Fruit fly (Drosophila melanogaster) whole organism, wandering third instar larva: ENCODE measurements around the gene RpL9.

ENCODE experiments used
- Abd-B ChIP-seq: fragments of >200 bp; optimal IDR thresholded peaks from 2 replicates; lab custom pipeline; 2017; ENCODE audit warnings: missing biosample characterization, missing genetic modification characterization
- CG32264 ChIP-seq: fragments of 200-800 bp; sonication (Bioruptor generic); optimal IDR thresholded peaks from 2 replicates; lab custom pipeline; 2016; ENCODE audit warnings: missing biosample characterization, missing genetic modification characterization
- CG9705 ChIP-seq: fragments of 200-800 bp; sonication (Bioruptor generic); optimal IDR thresholded peaks from 2 replicates; lab custom pipeline; 2018; ENCODE audit warnings: missing biosample characterization, mild to moderate bottlenecking, missing genetic modification characterization
- CrebA ChIP-seq: fragments of 200-800 bp; sonication (Bioruptor generic); optimal IDR thresholded peaks from 2 replicates; lab custom pipeline; 2016; ENCODE audit warnings: missing biosample characterization, mild to moderate bottlenecking, missing genetic modification characterization, borderline replicate concordance
- Dfd ChIP-seq: fragments of >200 bp; optimal IDR thresholded peaks from 2 replicates; lab custom pipeline; 2017; ENCODE audit warnings: missing biosample characterization, missing genetic modification characterization
- Dif ChIP-seq: fragments of 200-275, 200-300 bp; sonication (Bioruptor generic); optimal IDR thresholded peaks from 2 replicates; lab custom pipeline; 2018; ENCODE audit warnings: missing biosample characterization, missing genetic modification characterization; ENCODE audit not compliant: partially characterized antibody
- GATAd ChIP-seq: sonication (Bioruptor generic); optimal IDR thresholded peaks from 2 replicates; lab custom pipeline; 2016; ENCODE audit warnings: missing biosample characterization, missing genetic modification characterization
- HLH106 ChIP-seq: fragments of 200-800 bp; optimal IDR thresholded peaks from 3 replicates; lab custom pipeline; 2019; ENCODE audit warnings: missing biosample characterization, mild to moderate bottlenecking, missing genetic modification characterization, moderate library complexity
- Hnf4 ChIP-seq: fragments of 200-800 bp; sonication (Bioruptor generic); optimal IDR thresholded peaks from 2 replicates; lab custom pipeline; 2016; ENCODE audit warnings: missing biosample characterization, mild to moderate bottlenecking, missing genetic modification characterization
- Hr78 ChIP-seq: fragments of >200 bp; optimal IDR thresholded peaks from 2 replicates; lab custom pipeline; 2017; ENCODE audit warnings: missing biosample characterization, missing genetic modification characterization
- Hr83 ChIP-seq: fragments of 200-300 bp; sonication (Bioruptor generic); optimal IDR thresholded peaks from 2 replicates; lab custom pipeline; 2016; ENCODE audit warnings: missing biosample characterization, mild to moderate bottlenecking, missing genetic modification characterization, moderate library complexity; ENCODE audit not compliant: poor library complexity, severe bottlenecking
- Jra ChIP-seq: sonication (Bioruptor generic); optimal IDR thresholded peaks from 2 replicates; lab custom pipeline; 2016; ENCODE audit warnings: missing biosample characterization, missing genetic modification characterization
- Myc ChIP-seq: fragments of >200 bp; optimal IDR thresholded peaks from 2 replicates; lab custom pipeline; 2017
- N ChIP-seq: fragments of >200 bp; optimal IDR thresholded peaks from 2 replicates; lab custom pipeline; 2018; ENCODE audit warnings: missing biosample characterization, missing external identifiers, missing genetic modification characterization
- OdsH ChIP-seq: fragments of 200-800 bp; sonication (Bioruptor generic); optimal IDR thresholded peaks from 2 replicates; lab custom pipeline; 2016; ENCODE audit warnings: missing biosample characterization, mild to moderate bottlenecking, missing genetic modification characterization
- Sp1 ChIP-seq: fragments of 200-800 bp; sonication (Bioruptor generic); optimal IDR thresholded peaks from 3 replicates; lab custom pipeline; 2019; ENCODE audit warnings: missing biosample characterization, mild to moderate bottlenecking, missing genetic modification characterization, moderate library complexity
- br ChIP-seq: fragments of 200-800 bp; sonication (Bioruptor generic); optimal IDR thresholded peaks from 2 replicates; lab custom pipeline; 2016; ENCODE audit warnings: missing biosample characterization, missing genetic modification characterization
- brk ChIP-seq: fragments of 200-800 bp; sonication (Bioruptor generic); optimal IDR thresholded peaks from 2 replicates; lab custom pipeline; 2016; ENCODE audit warnings: missing biosample characterization, mild to moderate bottlenecking, missing genetic modification characterization
- dl ChIP-seq, 2 experiments: fragments of 175-275, 200-275 bp in 1 of 2; fragments of 200-275 bp in 1 of 2; sonication (Bioruptor generic); optimal IDR thresholded peaks; lab custom pipeline; 2018; ENCODE audit warnings: mild to moderate bottlenecking in 2 of 2, missing biosample characterization in 2 of 2, missing genetic modification characterization in 2 of 2, moderate library complexity in 2 of 2; ENCODE audit not compliant: partially characterized antibody in 2 of 2, insufficient read depth in 1 of 2
- dmrt93B ChIP-seq: fragments of 200-800 bp; sonication (Bioruptor generic); optimal IDR thresholded peaks from 2 replicates; lab custom pipeline; 2018; ENCODE audit warnings: missing biosample characterization, mild to moderate bottlenecking, missing genetic modification characterization
- dsf ChIP-seq: sonication (Bioruptor generic); optimal IDR thresholded peaks from 2 replicates; lab custom pipeline; 2016; ENCODE audit warnings: missing biosample characterization, missing genetic modification characterization, borderline replicate concordance
- ey ChIP-seq: fragments of 200-800 bp; sonication (Bioruptor generic); optimal IDR thresholded peaks from 2 replicates; lab custom pipeline; 2016; ENCODE audit warnings: missing biosample characterization, missing genetic modification characterization
- foxo ChIP-seq, 2 experiments: fragments of 200-800 bp; sonication (Bioruptor generic); optimal IDR thresholded peaks; 2 replicates in 1 of 2; 3 replicates in 1 of 2; lab custom pipeline; 2016 to 2017; ENCODE audit warnings: missing biosample characterization in 2 of 2, missing genetic modification characterization in 2 of 2
- fru ChIP-seq: fragments of 200-800 bp; sonication (Bioruptor generic); optimal IDR thresholded peaks from 3 replicates; lab custom pipeline; 2016; ENCODE audit warnings: missing biosample characterization, mild to moderate bottlenecking, missing genetic modification characterization
- h ChIP-seq: fragments of 200-800 bp; sonication (Bioruptor generic); optimal IDR thresholded peaks from 3 replicates; lab custom pipeline; 2016; ENCODE audit warnings: missing biosample characterization, mild to moderate bottlenecking, missing genetic modification characterization
- jim ChIP-seq: fragments of 175-275, 200-325 bp; sonication (Bioruptor generic); optimal IDR thresholded peaks from 2 replicates; lab custom pipeline; 2016; ENCODE audit warnings: missing biosample characterization, mild to moderate bottlenecking, missing genetic modification characterization
- lola ChIP-seq: fragments of >200 bp; optimal IDR thresholded peaks from 2 replicates; lab custom pipeline; 2017; ENCODE audit warnings: missing biosample characterization, missing genetic modification characterization
- rgr ChIP-seq: fragments of 200-800 bp; sonication (Bioruptor generic); optimal IDR thresholded peaks from 3 replicates; lab custom pipeline; 2016; ENCODE audit warnings: missing biosample characterization, mild to moderate bottlenecking, missing genetic modification characterization
- sage ChIP-seq: fragments of 200-800 bp; sonication (Bioruptor generic); optimal IDR thresholded peaks from 2 replicates; lab custom pipeline; 2016; ENCODE audit warnings: missing biosample characterization, mild to moderate bottlenecking, missing genetic modification characterization
- sv ChIP-seq: fragments of 200-800 bp; sonication (Bioruptor generic); optimal IDR thresholded peaks from 3 replicates; lab custom pipeline; 2016; ENCODE audit warnings: missing biosample characterization, missing genetic modification characterization
- tai ChIP-seq: sonication (Bioruptor generic); optimal IDR thresholded peaks from 2 replicates; lab custom pipeline; 2016; ENCODE audit warnings: missing biosample characterization, missing genetic modification characterization
- usp ChIP-seq: fragments of >200 bp; optimal IDR thresholded peaks from 2 replicates; lab custom pipeline; 2017; ENCODE audit warnings: missing biosample characterization, missing genetic modification characterization
- woc ChIP-seq: sonication (Bioruptor generic); optimal IDR thresholded peaks from 2 replicates; lab custom pipeline; 2016; ENCODE audit warnings: missing biosample characterization, mild to moderate bottlenecking, missing genetic modification characterization

Gene RpL9

DNA sequence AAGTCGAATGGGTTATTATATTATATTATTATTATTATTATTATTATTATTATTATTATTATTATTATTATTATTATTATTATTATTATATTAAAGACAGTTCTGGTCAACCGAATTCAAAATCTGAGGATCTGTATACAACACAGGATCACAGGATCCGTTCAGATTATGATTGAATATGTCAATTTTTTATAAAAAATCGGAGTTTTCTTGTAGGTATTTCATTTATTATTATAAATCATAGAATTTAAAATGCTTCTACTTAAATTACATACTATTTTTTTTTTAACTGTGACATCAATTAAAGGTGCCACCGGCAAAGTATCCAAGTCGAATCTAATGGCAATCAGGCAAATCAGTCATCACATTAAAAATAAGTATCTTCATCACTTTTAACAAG is 12.7 kb upstream of the RpL9 start, which contains the start of gene CG14913:
Gene CG14913 (plus strand): TSS at position 301 of the 400 bp plus-strand sequence.
- TF ChIP-seq Dfd (GFP tag; lab: Kevin White, UChicago) (no peak), Hr83 (no peak), dl (GFP tag; optimal IDR thresholded peaks at IDR 0.05; lab: Kevin White, UChicago; ENCODE audit: insufficient read depth in 1 of 2, partially characterized antibody in 2 of 2) (no peak), GATAd (GFP tag; lab: Kevin White, UChicago) (no peak), Sp1 (GFP tag; lab: Kevin White, UChicago) (no peak), Hnf4 (GFP tag; lab: Kevin White, UChicago) (no peak), lola (GFP tag; lab: Kevin White, UChicago) (no peak), dmrt93B (GFP tag; lab: Kevin White, UChicago) (no peak), CG9705 (GFP tag; lab: Kevin White, UChicago) (no peak), HLH106 (tag; lab: Kevin White, UChicago) (no peak), N (GFP tag; lab: Kevin White, UChicago) (no peak), foxo (GFP tag; optimal IDR thresholded peaks at IDR 0.05; lab: Kevin White, UChicago) (no peak), Abd-B (GFP tag; lab: Kevin White, UChicago) (no peak), woc (GFP tag; lab: Kevin White, UChicago) (no peak), dsf (GFP tag; lab: Kevin White, UChicago) (no peak), br (GFP tag; lab: Kevin White, UChicago) (no peak), CrebA (no peak), Dif (GFP tag; lab: Kevin White, UChicago) (no peak)

DNA sequence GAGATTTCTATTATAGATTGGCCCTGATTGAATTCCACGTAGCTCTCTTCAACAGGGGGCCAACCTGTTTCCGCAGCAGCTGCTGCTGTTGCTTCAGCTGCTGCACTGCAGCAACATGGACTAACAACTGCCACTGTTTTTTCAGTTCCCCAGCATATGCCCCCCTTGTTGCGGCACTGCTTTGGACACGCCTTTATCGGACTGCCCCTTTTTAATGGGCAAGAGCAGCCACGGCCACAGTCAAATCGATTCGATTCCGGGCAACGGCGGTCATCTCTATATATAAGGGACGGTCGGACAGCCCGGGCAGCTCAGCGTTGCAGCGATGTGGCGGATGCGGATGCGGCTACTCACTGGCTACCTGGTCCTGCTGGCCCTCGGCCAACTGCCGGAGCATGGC is 11.3 kb upstream of the RpL9 start, which contains the start of gene Acp32CD:
Gene Acp32CD (plus strand): TSS at position 301 of the 400 bp plus-strand sequence.
- no peak for TF ChIP-seq Dif (GFP tag; lab: Kevin White, UChicago)
- TF ChIP-seq fru (GFP tag; lab: Kevin White, UChicago) = no peak
- no peak for TF ChIP-seq Sp1 (GFP tag; lab: Kevin White, UChicago)
- no peak for TF ChIP-seq GATAd (GFP tag; lab: Kevin White, UChicago)
- TF ChIP-seq Dfd (GFP tag; lab: Kevin White, UChicago) = no peak
- TF ChIP-seq Hr83 = no peak
- TF ChIP-seq tai (GFP tag; lab: Kevin White, UChicago) = no peak
- no peak for TF ChIP-seq lola (GFP tag; lab: Kevin White, UChicago)
- TF ChIP-seq foxo (GFP tag; optimal IDR thresholded peaks at IDR 0.05; lab: Kevin White, UChicago) = no peak
- no peak for TF ChIP-seq jim (GFP tag; lab: Kevin White, UChicago)
- no peak for TF ChIP-seq OdsH
- no peak for TF ChIP-seq Myc (lab: Kevin White, UChicago)
- no peak for TF ChIP-seq usp
- TF ChIP-seq sv = no peak
- no peak for TF ChIP-seq sage (GFP tag; lab: Kevin White, UChicago)
- no peak for TF ChIP-seq CG9705 (GFP tag; lab: Kevin White, UChicago)

DNA sequence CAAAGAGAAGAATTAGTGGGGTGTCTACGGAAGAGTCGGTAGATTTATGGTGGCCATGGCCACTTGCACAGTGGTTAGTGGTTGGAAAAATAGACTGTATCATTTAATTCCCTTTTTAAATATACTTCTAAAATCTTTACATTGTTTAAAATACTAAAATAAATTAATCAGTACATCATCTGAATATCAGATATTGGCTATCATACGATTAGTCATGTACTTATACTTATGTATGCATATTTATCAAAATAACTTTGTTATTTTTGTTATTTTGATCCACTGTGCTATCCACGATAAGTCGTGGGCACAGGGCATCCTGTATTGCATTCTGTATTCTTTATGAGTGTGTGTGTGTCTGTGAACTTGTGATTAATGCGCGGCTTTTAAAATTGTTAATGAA is 10.7 kb upstream of the RpL9 start:
- TF ChIP-seq Sp1 (GFP tag; lab: Kevin White, UChicago) (peak; percentile 16), rgr (GFP tag; lab: Kevin White, UChicago) (peak; percentile 1), ey (GFP tag; lab: Kevin White, UChicago) (peak; percentile 7), foxo (GFP tag; optimal IDR thresholded peaks at IDR 0.05; lab: Kevin White, UChicago) (peak in 1 of 2 experiments; percentile 14), Hr78 (GFP tag; lab: Kevin White, UChicago) (no peak), h (GFP tag; lab: Kevin White, UChicago) (peak; percentile 1), HLH106 (tag; lab: Kevin White, UChicago) (peak; percentile 39), OdsH (peak; percentile 49), Hnf4 (GFP tag; lab: Kevin White, UChicago) (no peak), fru (GFP tag; lab: Kevin White, UChicago) (peak; percentile 23), woc (GFP tag; lab: Kevin White, UChicago) (no peak), Jra (GFP tag; lab: Kevin White, UChicago) (no peak)

DNA sequence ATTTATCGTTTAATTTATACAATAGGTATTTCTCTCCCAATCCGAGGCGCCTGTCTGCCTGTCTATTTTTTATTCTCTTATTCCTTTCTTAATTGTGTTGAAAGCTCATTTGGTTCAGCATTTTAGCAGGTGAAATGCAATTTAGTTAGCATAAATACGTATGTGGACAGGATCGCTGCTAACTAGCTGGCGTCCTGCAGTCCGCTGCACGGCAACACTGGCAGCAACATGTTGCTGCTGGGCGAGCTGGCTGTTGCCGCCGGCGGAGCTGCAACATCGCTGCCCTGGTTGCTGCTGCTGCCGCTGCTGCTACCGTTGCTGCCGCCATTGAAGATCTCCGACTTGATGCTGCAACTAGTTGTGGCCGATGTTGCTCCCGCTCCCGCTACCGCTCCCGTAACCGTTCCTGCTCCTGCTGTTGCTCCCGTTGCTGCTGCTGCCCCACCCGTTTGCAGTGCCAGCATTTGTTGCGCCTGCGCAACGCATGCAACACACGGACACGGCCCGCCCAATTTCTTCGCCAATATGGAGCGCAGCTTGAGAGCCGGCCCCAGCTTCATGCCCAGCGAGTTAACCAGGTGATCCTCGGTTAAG is 10.1 kb upstream of the RpL9 start:
- TF ChIP-seq OdsH (no peak), rgr (GFP tag; lab: Kevin White, UChicago) (no peak), brk (GFP tag; lab: Kevin White, UChicago) (no peak), lola (GFP tag; lab: Kevin White, UChicago) (no peak), sage (GFP tag; lab: Kevin White, UChicago) (no peak), Hnf4 (GFP tag; lab: Kevin White, UChicago) (no peak), CG32264 (no peak), Abd-B (GFP tag; lab: Kevin White, UChicago) (no peak), Sp1 (GFP tag; lab: Kevin White, UChicago) (no peak), CG9705 (GFP tag; lab: Kevin White, UChicago) (no peak), br (GFP tag; lab: Kevin White, UChicago) (no peak), GATAd (GFP tag; lab: Kevin White, UChicago) (no peak), Dfd (GFP tag; lab: Kevin White, UChicago) (no peak), tai (GFP tag; lab: Kevin White, UChicago) (no peak), dl (GFP tag; optimal IDR thresholded peaks at IDR 0.05; lab: Kevin White, UChicago; ENCODE audit: insufficient read depth in 1 of 2, partially characterized antibody in 2 of 2) (no peak), N (GFP tag; lab: Kevin White, UChicago) (no peak), fru (GFP tag; lab: Kevin White, UChicago) (no peak), dsf (GFP tag; lab: Kevin White, UChicago) (no peak), Jra (GFP tag; lab: Kevin White, UChicago) (no peak)
- TF ChIP-seq, all 38 proteins: peak for 0
